Fruit fly (Drosophila melanogaster): ENCODE data around the gene ND-ACP.
A peak's percentile ranks its signal among the peaks of the same experiment; 100 is the strongest.

Gene ND-ACP

dm6 chr3L:1319097-1319725 is 10.5 kb upstream of the ND-ACP start (continued):
- TF ChIP-seq ewg (GFP tag; optimal IDR thresholded peaks at IDR 0.05) (peak; percentile 77), CG15479 (GFP tag; optimal IDR thresholded peaks at IDR 0.05) (no peak), Lhr (GFP tag; optimal IDR thresholded peaks at IDR 0.05) (peak; percentile 48), CG10543 (GFP tag; optimal IDR thresholded peaks at IDR 0.05) (no peak), gce (GFP tag; IDR thresholded peaks at IDR 0.05) (peak; percentile 86), HLH54F (GFP tag; optimal IDR thresholded peaks at IDR 0.05) (peak; percentile 62), ken (GFP tag; IDR thresholded peaks at IDR 0.05) (peak; percentile 90), sna (GFP tag; IDR thresholded peaks at IDR 0.05; ENCODE audit: partially characterized antibody) (no peak), croc (GFP tag; conservative IDR thresholded peaks at IDR 0.05) (peak; percentile 79), CG2875 (GFP tag; optimal IDR thresholded peaks at IDR 0.05) (peak; percentile 82), Abd-B (GFP tag; optimal IDR thresholded peaks at IDR 0.05) (peak; percentile 74), CG11696 (GFP tag; IDR thresholded peaks at IDR 0.05) (no peak), stc (GFP tag; IDR thresholded peaks at IDR 0.05) (peak; percentile 88), CG7372 (GFP tag; IDR thresholded peaks at IDR 0.05) (0 out of 2 replicates have a peak, but pooled peaks have one; percentile 39), fru (optimal IDR thresholded peaks at IDR 0.05) (no peak), Dip3 (GFP tag; optimal IDR thresholded peaks at IDR 0.05) (peak; percentile 47), nerfin-2 (GFP tag; IDR thresholded peaks at IDR 0.05; ENCODE audit: partially characterized antibody) (no peak), cwo (GFP tag; optimal IDR thresholded peaks at IDR 0.05) (peak; percentile 9), CG8281 (tag; optimal IDR thresholded peaks at IDR 0.05) (peak; percentile 53), NK7.1 (GFP tag; optimal IDR thresholded peaks at IDR 0.05) (peak; percentile 25), CG6654 (GFP tag; optimal IDR thresholded peaks at IDR 0.05) (peak; percentile 51), CG12155 (GFP tag; optimal IDR thresholded peaks at IDR 0.05) (peak; percentile 33), H15 (GFP tag; IDR thresholded peaks at IDR 0.05) (peak; percentile 70), CG4404 (GFP tag; IDR thresholded peaks at IDR 0.05) (0 out of 2 replicates have a peak, but pooled peaks have one; percentile 29), Chrac-16 (GFP tag; optimal IDR thresholded peaks at IDR 0.05) (peak; percentile 61), Hr39 (optimal IDR thresholded peaks at IDR 0.05) (no peak), CG32767 (GFP tag; IDR thresholded peaks at IDR 0.05) (peak; percentile 63; the same call in 1 of the 2 replicates), Max (GFP tag; optimal IDR thresholded peaks at IDR 0.05) (peak; percentile 54), Dp (GFP tag; optimal IDR thresholded peaks at IDR 0.05) (no peak), CG4328 (GFP tag; optimal IDR thresholded peaks at IDR 0.05) (no peak), vfl (GFP tag; optimal IDR thresholded peaks at IDR 0.05) (no peak), Pdp1 (GFP tag; optimal IDR thresholded peaks at IDR 0.05) (peak; percentile 24 to 72), CG10267 (tag; optimal IDR thresholded peaks at IDR 0.05) (peak; percentile 21), cad (GFP tag; optimal IDR thresholded peaks at IDR 0.05) (no peak), CG13624 (GFP tag; optimal IDR thresholded peaks at IDR 0.05) (no peak), CG1024 (GFP tag; IDR thresholded peaks at IDR 0.05) (peak; percentile 78), Mad (GFP tag; optimal IDR thresholded peaks at IDR 0.05) (peak; percentile 63), Nf-YA (GFP tag; IDR thresholded peaks at IDR 0.05) (peak; percentile 80), disco-r (GFP tag; optimal IDR thresholded peaks at IDR 0.05) (no peak), gcm (GFP tag; optimal IDR thresholded peaks at IDR 0.05) (peak; percentile 68), usp (GFP tag; optimal IDR thresholded peaks at IDR 0.05) (no peak), pho (GFP tag; optimal IDR thresholded peaks at IDR 0.05) (peak; percentile 51), unpg (GFP tag; optimal IDR thresholded peaks at IDR 0.05) (peak; percentile 81), ems (GFP tag; optimal IDR thresholded peaks at IDR 0.05) (peak; percentile 77), TFAM (GFP tag; optimal IDR thresholded peaks at IDR 0.05) (no peak), Ravus (GFP tag; IDR thresholded peaks at IDR 0.05) (peak; percentile 15; the same call in 1 of the 2 replicates), CG9437 (GFP tag; optimal IDR thresholded peaks at IDR 0.05) (peak; percentile 38), emc (GFP tag; optimal IDR thresholded peaks at IDR 0.05) (no peak), CG4730 (GFP tag; IDR thresholded peaks at IDR 0.05) (peak; percentile 59), pan (optimal IDR thresholded peaks at IDR 0.05) (no peak), pan (GFP tag; optimal IDR thresholded peaks at IDR 0.05 in 1 of 2, IDR thresholded peaks at IDR 0.05 in 1 of 2) (peak in 1 of 2 experiments; percentile 82)
